Worm (Caenorhabditis elegans) whole organism, L4 larva: ENCODE measurements around the gene pap-1.

Source experiments
- F26F4.8 ChIP-seq: fragments of 200-800 bp; sonication (Bioruptor generic); conservative IDR thresholded peaks from 2 replicates; pipeline ENCODE4 v1.3.6; 2022; ENCODE audit warnings: missing genetic modification characterization, missing compliant biosample characterization
- F44E2.7 ChIP-seq: fragments of 200-800 bp; sonication (Bioruptor generic); IDR thresholded peaks from 2 replicates; pipeline ENCODE4 v2.1.2; 2022; ENCODE audit warnings: missing genetic modification characterization, missing compliant biosample characterization
- F49E8.2 ChIP-seq: sonication (generic microtip); optimal IDR thresholded peaks from 2 replicates; lab custom pipeline; 2016; ENCODE audit warnings: missing compliant biosample characterization, mild to moderate bottlenecking, missing genetic modification characterization, borderline replicate concordance
- ama-1 ChIP-seq: fragments of 150-350 bp; optimal IDR thresholded peaks from 2 replicates; lab custom pipeline; 2014; ENCODE audit warnings: inconsistent platforms, mixed read lengths
- arid-1 ChIP-seq: fragments of 200-800 bp; sonication (Bioruptor generic); conservative IDR thresholded peaks from 2 replicates; pipeline ENCODE4 v1.3.6; 2022; ENCODE audit warnings: missing genetic modification reagents, missing genetic modification characterization, missing compliant biosample characterization
- ceh-28 ChIP-seq: fragments of 150-350 bp; optimal IDR thresholded peaks from 2 replicates; lab custom pipeline; 2014; ENCODE audit warnings: missing biosample characterization, missing genetic modification reagents, missing genetic modification characterization
- ceh-44 ChIP-seq: fragments of 200-800 bp; sonication (Bioruptor generic); IDR thresholded peaks from 2 replicates; pipeline ENCODE4 v1.3.6; 2022; ENCODE audit warnings: missing genetic modification reagents, missing genetic modification characterization, missing compliant biosample characterization
- daf-12 ChIP-seq: fragments of 150-350 bp; optimal IDR thresholded peaks from 2 replicates; lab custom pipeline; 2014; ENCODE audit warnings: missing biosample characterization, missing genetic modification reagents, missing genetic modification characterization
- daf-16 ChIP-seq, 3 experiments: sonication (generic microtip); optimal IDR thresholded peaks; 2 replicates each; lab custom pipeline; 2016 to 2017; ENCODE audit warnings: missing genetic modification characterization in 3 of 3, missing genetic modification reagents in 3 of 3, mild to moderate bottlenecking in 2 of 3, missing compliant biosample characterization in 2 of 3, missing biosample characterization in 1 of 3, moderate library complexity in 1 of 3
- dmd-9 ChIP-seq: fragments of 200-800 bp; sonication (Bioruptor generic); IDR thresholded peaks from 2 replicates; pipeline ENCODE4 v1.3.6; 2022; ENCODE audit warnings: missing genetic modification reagents, missing genetic modification characterization, missing compliant biosample characterization
- dpl-1 ChIP-seq: fragments of 150-350 bp; optimal IDR thresholded peaks from 2 replicates; lab custom pipeline; 2014; ENCODE audit warnings: missing biosample characterization, missing genetic modification reagents, missing genetic modification characterization
- duxl-1 ChIP-seq: sonication (generic microtip); optimal IDR thresholded peaks from 2 replicates; lab custom pipeline; 2016; ENCODE audit warnings: mild to moderate bottlenecking, missing genetic modification characterization, moderate library complexity, missing compliant biosample characterization; ENCODE audit not compliant: poor library complexity
- egl-27 ChIP-seq: sonication (generic microtip); optimal IDR thresholded peaks from 3 replicates; lab custom pipeline; 2017; ENCODE audit warnings: missing biosample characterization, missing genetic modification reagents, missing genetic modification characterization
- fos-1 ChIP-seq: fragments of 150-350 bp; optimal IDR thresholded peaks from 2 replicates; lab custom pipeline; 2014; ENCODE audit warnings: missing biosample characterization, missing genetic modification characterization
- gei-8 ChIP-seq: fragments of 200-800 bp; sonication (Bioruptor generic); optimal IDR thresholded peaks from 2 replicates; lab custom pipeline; 2018; ENCODE audit warnings: mild to moderate bottlenecking, missing genetic modification characterization, missing compliant biosample characterization
- hif-1 ChIP-seq, 2 experiments: sonication (generic microtip); optimal IDR thresholded peaks; 2 replicates each; lab custom pipeline; 2016 to 2017; ENCODE audit warnings: missing compliant biosample characterization in 2 of 2, missing genetic modification characterization in 2 of 2, missing genetic modification reagents in 2 of 2, missing genotype in 2 of 2, mild to moderate bottlenecking in 1 of 2
- hlh-11 ChIP-seq: fragments of 200-800 bp; sonication (Bioruptor generic); optimal IDR thresholded peaks from 2 replicates; lab custom pipeline; 2018; ENCODE audit warnings: mild to moderate bottlenecking, missing genetic modification characterization, missing compliant biosample characterization
- hmg-1.1 ChIP-seq: fragments of 200-800 bp; sonication (Bioruptor generic); IDR thresholded peaks from 2 replicates; pipeline ENCODE4 v1.3.6; 2022; ENCODE audit warnings: missing genetic modification reagents, missing genetic modification characterization, missing compliant biosample characterization
- jun-1 ChIP-seq: fragments of 150-350 bp; optimal IDR thresholded peaks from 2 replicates; lab custom pipeline; 2014; ENCODE audit warnings: missing biosample characterization, missing genetic modification reagents, missing genetic modification characterization
- lir-3 ChIP-seq: sonication (generic microtip); optimal IDR thresholded peaks from 2 replicates; lab custom pipeline; 2016; ENCODE audit warnings: mild to moderate bottlenecking, missing genetic modification characterization, missing compliant biosample characterization
- lsy-2 ChIP-seq, 2 experiments: fragments of 150-350 bp in 1 of 2; sonication (generic microtip) in 1 of 2; optimal IDR thresholded peaks; 2 replicates each; lab custom pipeline; 2014 to 2017; ENCODE audit warnings: missing biosample characterization in 2 of 2, missing genetic modification characterization in 2 of 2
- madf-9 ChIP-seq: fragments of 200-800 bp; sonication (Bioruptor generic); conservative IDR thresholded peaks from 2 replicates; pipeline ENCODE4 v1.3.6; 2022; ENCODE audit warnings: missing genetic modification reagents, missing genetic modification characterization, missing compliant biosample characterization
- mdl-1 ChIP-seq, 2 experiments: fragments of 150-350 bp in 1 of 2; sonication (generic microtip) in 1 of 2; optimal IDR thresholded peaks; 2 replicates each; lab custom pipeline; 2014 to 2017; ENCODE audit warnings: missing biosample characterization in 2 of 2, missing genetic modification characterization in 2 of 2
- mdt-29 ChIP-seq: fragments of 200-800 bp; sonication (Bioruptor generic); IDR thresholded peaks from 2 replicates; pipeline ENCODE4 v1.3.6; 2022; ENCODE audit warnings: missing genetic modification reagents, missing genetic modification characterization, missing compliant biosample characterization
- mes-2 ChIP-seq: sonication (generic microtip); optimal IDR thresholded peaks from 2 replicates; lab custom pipeline; 2016; ENCODE audit warnings: missing genotype, mild to moderate bottlenecking, missing genetic modification characterization, missing compliant biosample characterization; ENCODE audit not compliant: poor library complexity, severe bottlenecking
- mxl-2 ChIP-seq: fragments of 200-800 bp; sonication (Bioruptor generic); conservative IDR thresholded peaks from 2 replicates; pipeline ENCODE4 v1.3.6; 2022; ENCODE audit warnings: missing genetic modification reagents, missing genetic modification characterization, missing compliant biosample characterization
- nhr-10 ChIP-seq: fragments of 150-350 bp; optimal IDR thresholded peaks from 2 replicates; lab custom pipeline; 2014; ENCODE audit warnings: missing biosample characterization, missing genetic modification characterization
- nhr-11 ChIP-seq: fragments of 150-350 bp; optimal IDR thresholded peaks from 2 replicates; lab custom pipeline; 2014; ENCODE audit warnings: missing biosample characterization, missing genetic modification characterization
- nhr-111 ChIP-seq: fragments of 200-800 bp; sonication (Bioruptor generic); optimal IDR thresholded peaks from 2 replicates; lab custom pipeline; 2018; ENCODE audit warnings: mild to moderate bottlenecking, missing genetic modification characterization, missing compliant biosample characterization
- nhr-237 ChIP-seq: sonication (generic microtip); optimal IDR thresholded peaks from 2 replicates; lab custom pipeline; 2017; ENCODE audit warnings: missing biosample characterization, missing genetic modification characterization
- nhr-25 ChIP-seq: sonication (generic microtip); optimal IDR thresholded peaks from 2 replicates; lab custom pipeline; 2017; ENCODE audit warnings: missing genetic modification characterization, mild to moderate bottlenecking, missing compliant biosample characterization, antibody characterized with exemption, moderate library complexity, borderline replicate concordance; ENCODE audit not compliant: insufficient read depth
- nhr-42 ChIP-seq: fragments of 200-800 bp; sonication (Bioruptor generic); IDR thresholded peaks from 2 replicates; pipeline ENCODE4 v1.3.6; 2022; ENCODE audit warnings: missing genetic modification characterization, missing compliant biosample characterization
- nhr-6 ChIP-seq: fragments of 150-350 bp; optimal IDR thresholded peaks from 2 replicates; lab custom pipeline; 2014; ENCODE audit warnings: missing biosample characterization, missing genetic modification characterization
- nhr-77 ChIP-seq: fragments of 150-350 bp; optimal IDR thresholded peaks from 2 replicates; lab custom pipeline; 2014; ENCODE audit warnings: missing biosample characterization, missing genetic modification characterization
- pha-4 ChIP-seq, 2 experiments: fragments of 150-350 bp in 1 of 2; fragments of 200-800 bp in 1 of 2; sonication (Bioruptor generic) in 1 of 2; IDR thresholded peaks in 1 of 2; optimal IDR thresholded peaks in 1 of 2; 2 replicates each; pipeline versions ENCODE4 v1.3.6 to Lab custom; 2014 to 2022; ENCODE audit warnings: missing genetic modification characterization in 2 of 2, missing genetic modification reagents in 2 of 2, missing biosample characterization in 1 of 2, missing compliant biosample characterization in 1 of 2
- pqm-1 ChIP-seq: sonication (generic microtip); optimal IDR thresholded peaks from 2 replicates; lab custom pipeline; 2017; ENCODE audit warnings: missing biosample characterization, missing genetic modification characterization
- rbr-2 ChIP-seq: sonication (generic microtip); optimal IDR thresholded peaks from 2 replicates; lab custom pipeline; 2016; ENCODE audit warnings: missing genotype, missing genetic modification characterization, missing compliant biosample characterization
- saeg-2 ChIP-seq: fragments of 200-800 bp; sonication (Bioruptor generic); IDR thresholded peaks from 2 replicates; pipeline ENCODE4 v1.3.6; 2022; ENCODE audit warnings: missing genetic modification reagents, missing genetic modification characterization, missing compliant biosample characterization
- sdz-12 ChIP-seq: fragments of 200-800 bp; sonication (Bioruptor generic); optimal IDR thresholded peaks from 2 replicates; lab custom pipeline; 2018; ENCODE audit warnings: mild to moderate bottlenecking, missing genetic modification characterization, missing compliant biosample characterization
- spr-1 ChIP-seq: sonication (generic microtip); optimal IDR thresholded peaks from 2 replicates; lab custom pipeline; 2016; ENCODE audit warnings: mild to moderate bottlenecking, missing genetic modification characterization, missing compliant biosample characterization
- spr-3 ChIP-seq: fragments of 200-800 bp; sonication (Bioruptor generic); optimal IDR thresholded peaks from 2 replicates; lab custom pipeline; 2018; ENCODE audit warnings: mild to moderate bottlenecking, missing genetic modification characterization, missing compliant biosample characterization
- tra-1 ChIP-seq: fragments of 200-800 bp; sonication (Bioruptor generic); IDR thresholded peaks from 2 replicates; pipeline ENCODE4 v1.3.6; 2022; ENCODE audit warnings: missing genetic modification reagents, missing genetic modification characterization, missing compliant biosample characterization
- unc-130 ChIP-seq: sonication (generic microtip); optimal IDR thresholded peaks from 2 replicates; lab custom pipeline; 2016; ENCODE audit warnings: missing genetic modification reagents, missing genetic modification characterization, missing compliant biosample characterization
- zip-2 ChIP-seq: fragments of 150-350 bp; optimal IDR thresholded peaks from 2 replicates; lab custom pipeline; 2014; ENCODE audit warnings: missing biosample characterization, missing genetic modification characterization
- ztf-11 ChIP-seq: fragments of 150-350 bp; optimal IDR thresholded peaks from 2 replicates; lab custom pipeline; 2014; ENCODE audit warnings: missing biosample characterization, missing genetic modification characterization
- ztf-7 ChIP-seq: fragments of 150-350 bp; optimal IDR thresholded peaks from 2 replicates; lab custom pipeline; 2014; ENCODE audit warnings: missing biosample characterization, missing genetic modification characterization

The pap-1 gene

ce11 chrV:10476864-10477443 is 35.2 kb downstream of the pap-1 start (continued):
- TF ChIP-seq nhr-25 (tag; lab: Kevin White, UChicago) (no peak), ztf-11 (no peak), mes-2 (tag; lab: Kevin White, UChicago) (no peak), hif-1 (tag; optimal IDR thresholded peaks at IDR 0.05; lab: Kevin White, UChicago) (peak in 1 of 2 experiments; percentile 23), dmd-9 (GFP tag; lab: Robert Waterston, UW) (no peak), pha-4 (GFP tag; IDR thresholded peaks at IDR 0.05; lab: Robert Waterston, UW) (no peak), pha-4 (tag; optimal IDR thresholded peaks at IDR 0.05; lab: Kevin White, UChicago) (no peak), rbr-2 (tag; lab: Kevin White, UChicago) (no peak), fos-1 (no peak), duxl-1 (tag; lab: Kevin White, UChicago) (no peak), ama-1 (lab: Kevin White, UChicago) (peak; percentile 93), nhr-6 (tag; lab: Kevin White, UChicago) (no peak), zip-2 (tag; lab: Kevin White, UChicago) (peak; percentile 86)

DNA sequence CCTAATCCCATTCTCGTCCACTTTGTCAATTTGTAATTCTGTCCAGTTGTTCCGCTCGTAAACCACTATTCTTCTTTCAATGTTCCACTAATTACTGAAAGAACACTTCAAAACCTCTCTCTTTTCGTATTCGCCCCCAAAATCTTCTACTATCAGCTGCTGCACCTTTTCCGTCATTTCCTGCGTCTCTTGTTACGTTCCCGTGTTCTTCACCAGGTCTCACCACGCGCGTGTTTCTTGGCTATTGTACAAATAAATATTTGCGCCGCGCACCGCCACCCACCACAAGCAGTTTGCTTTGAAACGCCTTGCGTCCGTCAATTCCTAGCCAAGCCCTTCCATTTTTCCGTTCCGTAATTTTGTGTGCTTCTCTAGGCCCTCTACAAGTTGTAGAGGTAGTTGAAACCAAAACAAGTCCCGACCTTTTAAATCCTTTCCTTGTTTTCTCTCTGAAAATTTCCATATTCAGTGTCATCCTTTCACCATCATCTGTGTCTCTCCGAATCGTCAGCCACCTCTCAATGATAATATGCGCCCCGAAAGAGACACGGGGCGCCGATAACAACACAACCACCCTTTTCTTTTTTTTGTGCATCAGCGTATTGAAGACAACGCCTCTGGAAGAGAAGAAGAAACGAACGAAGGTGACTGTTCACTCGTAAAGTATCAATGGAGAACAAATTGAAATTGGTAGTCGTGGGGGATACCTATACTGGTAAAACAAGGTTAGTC is 36.5 kb downstream of the pap-1 start, which contains the start of the genes crp-1 and Y32F6B.9:
Gene crp-1, plus strand, starts transcription at position 468 of the 732 bp plus-strand sequence.
Gene Y32F6B.9, plus strand, starts transcription at position 603 of the 732 bp plus-strand sequence.
- TF ChIP-seq dpl-1 (no peak), madf-9 (GFP tag; lab: Robert Waterston, UW) (no peak), fos-1 (no peak), ceh-44 (GFP tag; lab: Robert Waterston, UW) (no peak), nhr-6 (tag; lab: Kevin White, UChicago) (no peak), mdt-29 (GFP tag; lab: Robert Waterston, UW) (no peak), egl-27 (tag; lab: Kevin White, UChicago) (no peak), nhr-237 (no peak), tra-1 (GFP tag; lab: Robert Waterston, UW) (no peak), daf-12 (no peak), lsy-2 (tag; optimal IDR thresholded peaks at IDR 0.05; lab: Kevin White, UChicago) (no peak), jun-1 (no peak), nhr-77 (tag; lab: Kevin White, UChicago) (no peak), pqm-1 (peak; percentile 60), F44E2.7 (GFP tag; lab: Robert Waterston, UW) (no peak), unc-130 (GFP tag; lab: Kevin White, UChicago) (no peak), F49E8.2 (no peak), hlh-11 (tag; lab: Kevin White, UChicago) (peak; percentile 54), saeg-2 (GFP tag; lab: Robert Waterston, UW) (no peak), nhr-111 (GFP tag; lab: Kevin White, UChicago) (no peak), nhr-11 (tag; lab: Kevin White, UChicago) (no peak), mxl-2 (GFP tag; lab: Robert Waterston, UW) (no peak), hmg-1.1 (no peak), nhr-10 (tag; lab: Kevin White, UChicago) (no peak), lir-3 (tag; lab: Kevin White, UChicago) (no peak), daf-16 (GFP tag; optimal IDR thresholded peaks at IDR 0.05; lab: Kevin White, UChicago) (no peak), daf-16 (tag; optimal IDR thresholded peaks at IDR 0.05; lab: Kevin White, UChicago) (peak; percentile 44), ztf-7 (tag; lab: Kevin White, UChicago) (no peak), sdz-12 (GFP tag; lab: Kevin White, UChicago) (no peak), mdl-1 (tag; optimal IDR thresholded peaks at IDR 0.05; lab: Kevin White, UChicago) (peak in 1 of 2 experiments; percentile 17), spr-3 (GFP tag; lab: Kevin White, UChicago) (no peak), arid-1 (no peak), spr-1 (tag; lab: Kevin White, UChicago) (no peak), ceh-28 (tag; lab: Kevin White, UChicago) (no peak), rbr-2 (tag; lab: Kevin White, UChicago) (no peak), gei-8 (GFP tag; lab: Kevin White, UChicago) (no peak), nhr-25 (tag; lab: Kevin White, UChicago) (no peak), F26F4.8 (GFP tag; lab: Robert Waterston, UW) (no peak), nhr-42 (no peak)
